Worm (Caenorhabditis elegans) whole organism, late embryonic: ENCODE data around the gene fbxa-96.

ENCODE experiments used
- ceh-18 ChIP-seq: sonication (generic microtip); optimal IDR thresholded peaks from 2 replicates; lab custom pipeline; 2016; ENCODE audit warnings: missing genetic modification characterization, missing compliant biosample characterization
- dmd-4 ChIP-seq: sonication (generic microtip); optimal IDR thresholded peaks from 2 replicates; lab custom pipeline; 2016; ENCODE audit warnings: borderline replicate concordance, missing genetic modification characterization, missing compliant biosample characterization
- pax-1 ChIP-seq: fragments of 150-350 bp; optimal IDR thresholded peaks from 2 replicates; lab custom pipeline; 2014; ENCODE audit warnings: missing biosample characterization, missing genetic modification characterization
- pqm-1 ChIP-seq: sonication (generic microtip); optimal IDR thresholded peaks from 2 replicates; lab custom pipeline; 2016; ENCODE audit warnings: missing genetic modification characterization, missing compliant biosample characterization

DNA sequence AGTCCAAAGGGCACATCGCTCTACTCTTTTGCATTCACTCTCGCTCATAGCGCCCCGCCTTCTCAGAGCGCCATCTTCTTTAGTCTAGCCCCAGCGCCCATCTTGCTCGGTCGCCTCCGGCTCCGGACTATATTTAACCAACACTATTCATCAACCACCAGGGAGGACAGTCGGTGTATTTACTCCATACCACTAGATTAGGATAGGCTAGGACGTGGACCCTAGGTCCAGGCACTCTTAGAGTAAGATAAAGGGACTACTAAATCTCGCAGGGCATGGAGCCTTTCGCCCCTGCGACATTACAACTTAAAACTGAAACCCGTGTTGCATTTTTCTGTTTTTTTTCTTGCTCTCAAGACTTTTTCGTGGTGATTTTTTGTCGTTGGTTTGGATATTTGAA, 12.7 kb downstream of the fbxa-96 start:
- TF ChIP-seq ceh-18 (no peak), dmd-4 (tag; lab: Kevin White, UChicago) (no peak), pqm-1 (tag; lab: Kevin White, UChicago) (no peak), pax-1 (tag; lab: Kevin White, UChicago) (no peak)
